Worm (Caenorhabditis elegans) whole organism, L2 larva: Measurements from ENCODE around the gene K11H12.3.

Source experiments
- ZK546.5 ChIP-seq: sonication (generic microtip); optimal IDR thresholded peaks from 2 replicates; lab custom pipeline; 2017; ENCODE audit warnings: missing biosample characterization, missing genetic modification characterization
- ama-1 ChIP-seq: fragments of 150-350 bp; optimal IDR thresholded peaks from 2 replicates; lab custom pipeline; 2018; ENCODE audit warnings: inconsistent platforms
- ceh-82 ChIP-seq: fragments of 150-350 bp; optimal IDR thresholded peaks from 2 replicates; lab custom pipeline; 2014; ENCODE audit warnings: missing biosample characterization, missing genetic modification characterization
- elt-1 ChIP-seq: fragments of 150-350 bp; optimal IDR thresholded peaks from 2 replicates; lab custom pipeline; 2014; ENCODE audit warnings: missing biosample characterization, missing genetic modification characterization
- mdl-1 ChIP-seq, 2 experiments: fragments of 150-350 bp in 1 of 2; sonication (generic microtip) in 1 of 2; optimal IDR thresholded peaks; 2 replicates each; lab custom pipeline; 2017; ENCODE audit warnings: missing biosample characterization in 2 of 2, missing genetic modification characterization in 2 of 2
- nhr-237 ChIP-seq: fragments of 150-350 bp; optimal IDR thresholded peaks from 2 replicates; lab custom pipeline; 2014; ENCODE audit warnings: missing biosample characterization, missing genetic modification characterization
- nhr-77 ChIP-seq: fragments of 150-350 bp; optimal IDR thresholded peaks from 2 replicates; lab custom pipeline; 2014; ENCODE audit warnings: missing biosample characterization, missing genetic modification characterization
- peb-1 ChIP-seq: fragments of 150-350 bp; optimal IDR thresholded peaks from 2 replicates; lab custom pipeline; 2014; ENCODE audit warnings: missing biosample characterization, missing genetic modification characterization
- zag-1 ChIP-seq: fragments of 150-350 bp; optimal IDR thresholded peaks from 2 replicates; lab custom pipeline; 2014; ENCODE audit warnings: missing biosample characterization, missing genetic modification characterization
- ztf-11 ChIP-seq: sonication (generic microtip); optimal IDR thresholded peaks from 2 replicates; lab custom pipeline; 2017; ENCODE audit warnings: missing biosample characterization, missing genetic modification characterization

ce11 chrIV:684748-685147 lies 11.5 kb upstream of the K11H12.3 start:
- TF ChIP-seq elt-1: no peak
- no peak for TF ChIP-seq mdl-1 (tag; optimal IDR thresholded peaks at IDR 0.05; lab: Kevin White, UChicago)
- no peak for TF ChIP-seq ztf-11 (tag; lab: Kevin White, UChicago)
- no peak for TF ChIP-seq ama-1 (lab: Kevin White, UChicago)
- TF ChIP-seq nhr-77: no peak
- TF ChIP-seq ZK546.5 (tag; lab: Kevin White, UChicago): no peak
- TF ChIP-seq nhr-237 (tag; lab: Kevin White, UChicago): no peak
- no peak for TF ChIP-seq ceh-82 (tag; lab: Kevin White, UChicago)
- no peak for TF ChIP-seq peb-1
- no peak for TF ChIP-seq zag-1 (tag; lab: Kevin White, UChicago)
